Fruit fly (Drosophila melanogaster) whole organism, wandering third instar larva: ENCODE results near the gene CG31007.

Source experiments
- HLH106 ChIP-seq: fragments of 200-800 bp; optimal IDR thresholded peaks from 3 replicates; lab custom pipeline; 2019; ENCODE audit warnings: missing biosample characterization, mild to moderate bottlenecking, missing genetic modification characterization, moderate library complexity
- Myc ChIP-seq: fragments of >200 bp; optimal IDR thresholded peaks from 2 replicates; lab custom pipeline; 2017
- usp ChIP-seq: fragments of >200 bp; optimal IDR thresholded peaks from 2 replicates; lab custom pipeline; 2017; ENCODE audit warnings: missing biosample characterization, missing genetic modification characterization

Gene CG31007

DNA sequence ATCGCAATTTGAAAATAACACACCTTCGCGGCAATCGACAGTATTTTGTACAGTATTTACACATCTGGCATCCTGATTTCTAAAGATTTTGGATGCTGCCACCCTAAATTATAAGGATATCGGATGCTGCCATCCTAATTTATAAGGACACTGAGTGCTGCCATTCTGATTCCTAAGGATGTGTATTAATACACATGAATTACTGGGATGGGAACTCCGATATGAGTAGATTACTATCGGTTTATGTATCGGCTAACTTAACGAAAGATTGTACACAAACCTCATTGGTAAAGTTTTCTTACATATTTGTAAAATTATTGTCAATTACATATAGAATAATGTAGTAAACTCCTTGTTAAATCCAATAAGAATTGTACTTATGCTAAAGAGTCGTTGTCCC, 45.9 kb downstream of the CG31007 start:
- TF ChIP-seq Myc (lab: Kevin White, UChicago) (peak; percentile 61), usp (GFP tag; lab: Kevin White, UChicago) (no peak), HLH106 (tag; lab: Kevin White, UChicago) (no peak)
